Worm (Caenorhabditis elegans) whole organism, L3 larva: ENCODE measurements around the gene srw-100.

Experiments
- ZK546.5 ChIP-seq: sonication (generic microtip); optimal IDR thresholded peaks from 2 replicates; lab custom pipeline; 2017; ENCODE audit warnings: missing biosample characterization, missing genetic modification characterization
- ama-1 ChIP-seq: fragments of 150-350 bp; optimal IDR thresholded peaks from 2 replicates; lab custom pipeline; 2018
- ceh-16 ChIP-seq: sonication (generic microtip); optimal IDR thresholded peaks from 2 replicates; lab custom pipeline; 2017; ENCODE audit warnings: missing biosample characterization, missing genetic modification characterization
- ceh-28 ChIP-seq: fragments of 150-350 bp; optimal IDR thresholded peaks from 2 replicates; lab custom pipeline; 2014; ENCODE audit warnings: missing biosample characterization, missing genetic modification reagents, missing genetic modification characterization
- ceh-82 ChIP-seq: fragments of 150-350 bp; optimal IDR thresholded peaks from 2 replicates; lab custom pipeline; 2014; ENCODE audit warnings: missing biosample characterization, missing genetic modification characterization
- daf-12 ChIP-seq: fragments of 150-350 bp; optimal IDR thresholded peaks from 2 replicates; lab custom pipeline; 2014; ENCODE audit warnings: missing biosample characterization, missing genetic modification reagents, missing genetic modification characterization
- egl-27 ChIP-seq: sonication (generic microtip); optimal IDR thresholded peaks from 4 replicates; lab custom pipeline; 2017; ENCODE audit warnings: missing biosample characterization, missing genetic modification reagents, missing genetic modification characterization
- egl-5 ChIP-seq: fragments of 150-350 bp; optimal IDR thresholded peaks from 2 replicates; lab custom pipeline; 2017; ENCODE audit warnings: missing biosample characterization, missing genetic modification reagents, missing genetic modification characterization, inconsistent platforms
- elt-1 ChIP-seq: fragments of 150-350 bp; optimal IDR thresholded peaks from 2 replicates; lab custom pipeline; 2014; ENCODE audit warnings: missing biosample characterization, missing genetic modification characterization
- elt-2 ChIP-seq: sonication (generic microtip); optimal IDR thresholded peaks from 2 replicates; lab custom pipeline; 2016; ENCODE audit warnings: missing genetic modification reagents, mild to moderate bottlenecking, missing genetic modification characterization, missing compliant biosample characterization
- eor-1 ChIP-seq, 2 experiments: fragments of 150-350 bp; optimal IDR thresholded peaks; 2 replicates each; lab custom pipeline; 2014 to 2018; ENCODE audit warnings: missing biosample characterization in 2 of 2, missing genetic modification characterization in 2 of 2
- fkh-10 ChIP-seq: sonication (generic microtip); optimal IDR thresholded peaks from 2 replicates; lab custom pipeline; 2017; ENCODE audit warnings: missing biosample characterization, missing genetic modification reagents, missing genetic modification characterization
- fkh-2 ChIP-seq: fragments of 150-350 bp; optimal IDR thresholded peaks from 2 replicates; lab custom pipeline; 2014; ENCODE audit warnings: missing biosample characterization, missing genetic modification reagents, missing genetic modification characterization
- hmg-11 ChIP-seq: sonication (generic microtip); optimal IDR thresholded peaks from 2 replicates; lab custom pipeline; 2016; ENCODE audit warnings: missing genetic modification characterization, missing compliant biosample characterization
- jun-1 ChIP-seq: fragments of 150-350 bp; optimal IDR thresholded peaks from 2 replicates; lab custom pipeline; 2014; ENCODE audit warnings: missing biosample characterization, missing genetic modification reagents, missing genetic modification characterization
- lin-15B ChIP-seq: fragments of 150-350 bp; optimal IDR thresholded peaks from 2 replicates; lab custom pipeline; 2014; ENCODE audit warnings: missing biosample characterization, missing genetic modification characterization
- lsy-12 ChIP-seq: sonication (generic microtip); optimal IDR thresholded peaks from 2 replicates; lab custom pipeline; 2016; ENCODE audit warnings: mild to moderate bottlenecking, missing genetic modification characterization, missing compliant biosample characterization
- mml-1 ChIP-seq: fragments of 150-350 bp; sonication (generic microtip); optimal IDR thresholded peaks from 3 replicates; lab custom pipeline; 2014; ENCODE audit warnings: missing biosample characterization, missing genetic modification characterization
- nfya-1 ChIP-seq: sonication (generic microtip); optimal IDR thresholded peaks from 2 replicates; lab custom pipeline; 2017; ENCODE audit warnings: missing genetic modification characterization, mild to moderate bottlenecking, missing compliant biosample characterization, antibody characterized with exemption, moderate library complexity; ENCODE audit not compliant: insufficient read depth
- nhr-12 ChIP-seq: fragments of 150-350 bp; optimal IDR thresholded peaks from 2 replicates; lab custom pipeline; 2014; ENCODE audit warnings: missing biosample characterization, missing genetic modification characterization
- nhr-23 ChIP-seq: fragments of 150-350 bp; optimal IDR thresholded peaks from 2 replicates; lab custom pipeline; 2014; ENCODE audit warnings: missing biosample characterization, missing genetic modification reagents, missing genetic modification characterization
- nhr-237 ChIP-seq: fragments of 150-350 bp; optimal IDR thresholded peaks from 2 replicates; lab custom pipeline; 2014; ENCODE audit warnings: missing biosample characterization, missing genetic modification characterization
- nhr-25 ChIP-seq: sonication (generic microtip); optimal IDR thresholded peaks from 2 replicates; lab custom pipeline; 2017; ENCODE audit warnings: missing biosample characterization, missing genetic modification characterization
- nhr-43 ChIP-seq: sonication (generic microtip); optimal IDR thresholded peaks from 2 replicates; lab custom pipeline; 2016; ENCODE audit warnings: mild to moderate bottlenecking, missing genetic modification characterization, missing compliant biosample characterization; ENCODE audit not compliant: poor library complexity, severe bottlenecking
- nhr-67 ChIP-seq: fragments of 150-350 bp; optimal IDR thresholded peaks from 2 replicates; lab custom pipeline; 2014; ENCODE audit warnings: missing biosample characterization, missing genetic modification characterization
- nhr-76 ChIP-seq: fragments of 150-350 bp; sonication (generic microtip); optimal IDR thresholded peaks from 5 replicates; lab custom pipeline; 2014; ENCODE audit warnings: missing biosample characterization, missing genetic modification characterization
- nhr-77 ChIP-seq: fragments of 150-350 bp; optimal IDR thresholded peaks from 2 replicates; lab custom pipeline; 2014; ENCODE audit warnings: missing biosample characterization, missing genetic modification characterization
- pha-4 ChIP-seq: fragments of 150-350 bp; optimal IDR thresholded peaks from 2 replicates; lab custom pipeline; 2014; ENCODE audit warnings: missing biosample characterization, missing genetic modification reagents, missing genetic modification characterization
- pqm-1 ChIP-seq: fragments of 150-350 bp; optimal IDR thresholded peaks from 2 replicates; lab custom pipeline; 2017; ENCODE audit warnings: missing biosample characterization, missing genetic modification characterization, inconsistent platforms
- sea-2 ChIP-seq: fragments of 150-350 bp; sonication (generic microtip); optimal IDR thresholded peaks from 4 replicates; lab custom pipeline; 2014; ENCODE audit warnings: missing biosample characterization, missing genetic modification reagents, missing genetic modification characterization
- skn-1 ChIP-seq: fragments of 150-350 bp; optimal IDR thresholded peaks from 2 replicates; lab custom pipeline; 2014; ENCODE audit warnings: missing biosample characterization, missing genetic modification characterization
- snpc-4 ChIP-seq: fragments of 150-350 bp; optimal IDR thresholded peaks from 2 replicates; lab custom pipeline; 2014; ENCODE audit warnings: missing biosample characterization, missing genetic modification characterization
- tbx-2 ChIP-seq: sonication (generic microtip); optimal IDR thresholded peaks from 2 replicates; lab custom pipeline; 2016; ENCODE audit warnings: mild to moderate bottlenecking, missing genetic modification characterization, missing compliant biosample characterization
- unc-39 ChIP-seq: sonication (generic microtip); optimal IDR thresholded peaks from 4 replicates; lab custom pipeline; 2017; ENCODE audit warnings: missing biosample characterization, missing genetic modification characterization
- unc-62 ChIP-seq: fragments of 150-350 bp; sonication (generic microtip); optimal IDR thresholded peaks from 4 replicates; lab custom pipeline; 2014; ENCODE audit warnings: missing biosample characterization, missing genetic modification reagents, missing genetic modification characterization
- zag-1 ChIP-seq: fragments of 150-350 bp; optimal IDR thresholded peaks from 2 replicates; lab custom pipeline; 2014; ENCODE audit warnings: missing biosample characterization, missing genetic modification characterization
- ztf-4 ChIP-seq: fragments of 150-350 bp; optimal IDR thresholded peaks from 2 replicates; lab custom pipeline; 2014; ENCODE audit warnings: missing biosample characterization, missing genetic modification characterization

srw-100 gene

ce11 chrV:1743205-1743870 lies 32.3 kb downstream of the srw-100 start, which contains the start of gene nhr-256 (continued):
- TF ChIP-seq lin-15B (peak; percentile 27), ama-1 (lab: Kevin White, UChicago) (no peak), elt-1 (no peak), zag-1 (tag; lab: Kevin White, UChicago) (no peak), fkh-2 (no peak), egl-27 (tag; lab: Kevin White, UChicago) (no peak), egl-5 (peak; percentile 70), ceh-82 (tag; lab: Kevin White, UChicago) (no peak), nfya-1 (tag; lab: Kevin White, UChicago) (peak; percentile 79), unc-39 (tag; lab: Kevin White, UChicago) (no peak)

ce11 chrV:1749053-1749452 lies 38.0 kb downstream of the srw-100 start, which contains the start of gene ZK697.8:
ZK697.8 (minus strand) TSS chrV:1749153.
- TF ChIP-seq hmg-11 (tag; lab: Kevin White, UChicago) (no peak), tbx-2 (tag; lab: Kevin White, UChicago) (no peak), nhr-23 (tag; lab: Kevin White, UChicago) (no peak), nhr-77 (tag; lab: Kevin White, UChicago) (no peak), nfya-1 (tag; lab: Kevin White, UChicago) (no peak), jun-1 (no peak), ZK546.5 (no peak), unc-39 (tag; lab: Kevin White, UChicago) (no peak), lin-15B (no peak), elt-1 (no peak), lsy-12 (no peak)
- TF ChIP-seq, all 47 proteins: peak for 0

ce11 chrV:1751449-1751848 lies 40.4 kb downstream of the srw-100 start, which contains the start of gene srh-199:
srh-199 (minus strand) TSS chrV:1751549.
- TF ChIP-seq mml-1 (no peak), sea-2 (GFP tag; lab: Kevin White, UChicago) (no peak), nhr-25 (no peak), fkh-2 (no peak), nhr-76 (tag; lab: Kevin White, UChicago) (no peak), ama-1 (lab: Kevin White, UChicago) (no peak), pqm-1 (no peak), lsy-12 (no peak), nhr-12 (tag; lab: Kevin White, UChicago) (no peak), hmg-11 (tag; lab: Kevin White, UChicago) (no peak), egl-5 (no peak), snpc-4 (tag; lab: Kevin White, UChicago) (no peak), fkh-10 (no peak), pha-4 (tag; lab: Kevin White, UChicago) (no peak), eor-1 (tag; optimal IDR thresholded peaks at IDR 0.05; lab: Kevin White, UChicago) (no peak), ztf-4 (no peak)

ce11 chrV:1752496-1752895 lies 41.5 kb downstream of the srw-100 start, which contains the start of gene ZK697.1:
ZK697.1 (plus strand) TSS chrV:1752796.
- TF ChIP-seq ZK546.5 (no peak), daf-12 (tag; lab: Kevin White, UChicago) (no peak), mml-1 (no peak), ceh-82 (tag; lab: Kevin White, UChicago) (no peak), ceh-28 (tag; lab: Kevin White, UChicago) (no peak), eor-1 (tag; optimal IDR thresholded peaks at IDR 0.05; lab: Kevin White, UChicago) (no peak), egl-5 (no peak), unc-39 (tag; lab: Kevin White, UChicago) (no peak), nhr-77 (tag; lab: Kevin White, UChicago) (no peak), skn-1 (tag; lab: Kevin White, UChicago) (no peak), elt-2 (tag; lab: Kevin White, UChicago) (no peak), hmg-11 (tag; lab: Kevin White, UChicago) (no peak), fkh-10 (no peak)

- no peak for TF ChIP-seq nhr-77 (tag; lab: Kevin White, UChicago)
- no peak for TF ChIP-seq sea-2 (GFP tag; lab: Kevin White, UChicago)
- no peak for TF ChIP-seq daf-12 (tag; lab: Kevin White, UChicago)
- TF ChIP-seq nhr-23 (tag; lab: Kevin White, UChicago), result no peak
- TF ChIP-seq ceh-82 (tag; lab: Kevin White, UChicago), result no peak
- no peak for TF ChIP-seq fkh-10
- no peak for TF ChIP-seq unc-62 (GFP tag; lab: Kevin White, UChicago)
- no peak for TF ChIP-seq nhr-67 (tag; lab: Kevin White, UChicago)
- TF ChIP-seq unc-39 (tag; lab: Kevin White, UChicago), result no peak
- no peak for TF ChIP-seq nhr-43 (tag; lab: Kevin White, UChicago)
- no peak for TF ChIP-seq eor-1 (tag; optimal IDR thresholded peaks at IDR 0.05; lab: Kevin White, UChicago)
- TF ChIP-seq egl-27 (tag; lab: Kevin White, UChicago), result no peak
- no peak for TF ChIP-seq ama-1 (lab: Kevin White, UChicago)
- TF ChIP-seq skn-1 (tag; lab: Kevin White, UChicago), result no peak
- TF ChIP-seq nhr-237, result no peak
- TF ChIP-seq ceh-16 (tag; lab: Kevin White, UChicago), result no peak
- no peak for TF ChIP-seq elt-1
- TF ChIP-seq tbx-2 (tag; lab: Kevin White, UChicago), result no peak
- no peak for TF ChIP-seq snpc-4 (tag; lab: Kevin White, UChicago)
Observed at ce11 chrV:1755589-1755988, 44.6 kb downstream of the srw-100 start, which contains the start of gene ZK697.14. ZK697.14 (minus strand) TSS chrV:1755689.
